Worm (Caenorhabditis elegans): Measurements from ENCODE around the gene cmk-1.

Gene cmk-1

ce11 chrIV:1843611-1844010 lies 19.3 kb downstream of the cmk-1 start:
- TF ChIP-seq aly-2 (tag; optimal IDR thresholded peaks at IDR 0.05) (no peak), fkh-8 (tag; optimal IDR thresholded peaks at IDR 0.05) (peak; percentile 32), fos-1 (tag; optimal IDR thresholded peaks at IDR 0.05) (no peak), lsy-2 (tag; optimal IDR thresholded peaks at IDR 0.05) (no peak), pax-3 (tag; optimal IDR thresholded peaks at IDR 0.05) (peak; percentile 57), elt-3 (tag; optimal IDR thresholded peaks at IDR 0.05) (no peak), xbp-1 (tag; optimal IDR thresholded peaks at IDR 0.05) (no peak), alr-1 (tag; optimal IDR thresholded peaks at IDR 0.05; ENCODE audit: borderline replicate concordance) (no peak), nhr-47 (tag; optimal IDR thresholded peaks at IDR 0.05) (peak; percentile 23), snu-23 (GFP tag; optimal IDR thresholded peaks at IDR 0.05) (no peak), unc-130 (tag; optimal IDR thresholded peaks at IDR 0.05) (no peak), fkh-10 (GFP tag; optimal IDR thresholded peaks at IDR 0.05) (no peak), blmp-1 (tag; optimal IDR thresholded peaks at IDR 0.05) (no peak), unc-86 (tag; optimal IDR thresholded peaks at IDR 0.05) (peak; percentile 10), skn-1 (tag; optimal IDR thresholded peaks at IDR 0.05) (no peak), lin-13 (GFP tag; optimal IDR thresholded peaks at IDR 0.05) (no peak), egl-27 (tag; optimal IDR thresholded peaks at IDR 0.05) (no peak), lin-14 (GFP tag; optimal IDR thresholded peaks at IDR 0.05) (peak; percentile 10), F16B12.6 (tag; optimal IDR thresholded peaks at IDR 0.05) (no peak), nhr-71 (tag; optimal IDR thresholded peaks at IDR 0.05) (no peak), nhr-19 (GFP tag; conservative IDR thresholded peaks at IDR 0.05) (no peak), nhr-84 (tag; optimal IDR thresholded peaks at IDR 0.05) (no peak), mab-9 (GFP tag; IDR thresholded peaks at IDR 0.05) (no peak), efl-3 (GFP tag; optimal IDR thresholded peaks at IDR 0.05) (no peak), isw-1 (GFP tag; IDR thresholded peaks at IDR 0.05) (no peak), egl-13 (tag; optimal IDR thresholded peaks at IDR 0.05) (no peak), dsc-1 (tag; optimal IDR thresholded peaks at IDR 0.05) (peak; percentile 79), C16A3.4 (tag; optimal IDR thresholded peaks at IDR 0.05) (no peak), C34B4.2 (tag; optimal IDR thresholded peaks at IDR 0.05) (no peak), Y116A8C.19 (tag; optimal IDR thresholded peaks at IDR 0.05; ENCODE audit: borderline replicate concordance) (no peak), rnt-1 (tag; optimal IDR thresholded peaks at IDR 0.05) (no peak), dpl-1 (GFP tag; optimal IDR thresholded peaks at IDR 0.05) (no peak), vab-15 (tag; optimal IDR thresholded peaks at IDR 0.05) (no peak), nhr-90 (tag; optimal IDR thresholded peaks at IDR 0.05; ENCODE audit: poor library complexity) (no peak), ceh-88 (GFP tag; IDR thresholded peaks at IDR 0.05) (no peak), snpc-4 (tag; optimal IDR thresholded peaks at IDR 0.05) (no peak)

- TF ChIP-seq nhr-85 (tag) (no peak), sox-4 (tag; optimal IDR thresholded peaks at IDR 0.05) (no peak), fkh-8 (tag; optimal IDR thresholded peaks at IDR 0.05) (no peak), unc-98 (GFP tag; IDR thresholded peaks at IDR 0.05) (no peak)
Observed at ce11 chrIV:1844624-1845023, 20.3 kb downstream of the cmk-1 start.

- TF ChIP-seq aly-2 (tag; optimal IDR thresholded peaks at IDR 0.05) = no peak
- peak; percentile 78 for TF ChIP-seq lin-14 (GFP tag; optimal IDR thresholded peaks at IDR 0.05)
- TF ChIP-seq nhr-20 (tag; optimal IDR thresholded peaks at IDR 0.05) = peak; percentile 35
- TF ChIP-seq fkh-4 (tag; optimal IDR thresholded peaks at IDR 0.05; ENCODE audit: borderline replicate concordance) = no peak
- TF ChIP-seq pqm-1 (tag; optimal IDR thresholded peaks at IDR 0.05) = peak; percentile 45
- no peak for TF ChIP-seq dpl-1 (GFP tag; optimal IDR thresholded peaks at IDR 0.05)
- TF ChIP-seq unc-62 (GFP tag; optimal IDR thresholded peaks at IDR 0.05) = no peak
- TF ChIP-seq efl-3 (GFP tag; optimal IDR thresholded peaks at IDR 0.05) = no peak
- peak in 1 of 2 experiments; percentile 0 for TF ChIP-seq mdl-1 (tag; optimal IDR thresholded peaks at IDR 0.05)
- TF ChIP-seq fkh-8 (tag; optimal IDR thresholded peaks at IDR 0.05) = peak; percentile 44
- no peak for TF ChIP-seq pax-3 (tag; optimal IDR thresholded peaks at IDR 0.05)
- no peak for TF ChIP-seq nhr-85 (tag)
- peak; percentile 4 for TF ChIP-seq snu-23 (GFP tag; optimal IDR thresholded peaks at IDR 0.05)
- no peak for TF ChIP-seq Y116A8C.19 (tag; optimal IDR thresholded peaks at IDR 0.05; ENCODE audit: borderline replicate concordance)
- TF ChIP-seq sup-37 (GFP tag; optimal IDR thresholded peaks at IDR 0.05) = no peak
- no peak for TF ChIP-seq nhr-19 (GFP tag; conservative IDR thresholded peaks at IDR 0.05)
- no peak for TF ChIP-seq nhr-90 (tag; optimal IDR thresholded peaks at IDR 0.05; ENCODE audit: poor library complexity)
- peak in 1 of 2 experiments; percentile 15 for TF ChIP-seq lin-35 (GFP tag; optimal IDR thresholded peaks at IDR 0.05)
- TF ChIP-seq ets-5 (GFP tag; IDR thresholded peaks at IDR 0.05) = no peak
- no peak for TF ChIP-seq nhr-76 (tag; optimal IDR thresholded peaks at IDR 0.05)
- TF ChIP-seq fkh-10 (GFP tag; optimal IDR thresholded peaks at IDR 0.05) = peak; percentile 21
- peak; percentile 80 for TF ChIP-seq elt-2 (tag; optimal IDR thresholded peaks at IDR 0.05)
- TF ChIP-seq lsy-2 (tag; optimal IDR thresholded peaks at IDR 0.05) = peak in 1 of 2 experiments; percentile 35
Observed at ce11 chrIV:1845061-1845460, 20.8 kb downstream of the cmk-1 start.
